Fruit fly (Drosophila melanogaster): ENCODE data around the gene ttk.

ttk gene

dm6 chr3R:31724580-31725320 lies 11.1 kb downstream of the ttk start (continued):
- TF ChIP-seq Deaf1 (tag; optimal IDR thresholded peaks at IDR 0.05) (peak; percentile 97), Dip3 (GFP tag; optimal IDR thresholded peaks at IDR 0.05) (peak; percentile 21), Bgb (GFP tag; IDR thresholded peaks at IDR 0.05; ENCODE audit: partially characterized antibody) (peak; percentile 35; the same call in 1 of the 2 replicates), Stat92E (GFP tag; optimal IDR thresholded peaks at IDR 0.05) (peak in 1 of 3 experiments; percentile 29), CG1832 (GFP tag; optimal IDR thresholded peaks at IDR 0.05) (peak; percentile 51), CG13287 (GFP tag; IDR thresholded peaks at IDR 0.05; ENCODE audit: partially characterized antibody) (peak; percentile 42)

dm6 chr3R:31725486-31726227 lies 12.0 kb downstream of the ttk start:
- TF ChIP-seq nerfin-1 (tag; optimal IDR thresholded peaks at IDR 0.05), result peak; percentile 51
- TF ChIP-seq sqz (GFP tag; optimal IDR thresholded peaks at IDR 0.05), result peak; percentile 4
- TF ChIP-seq CG1602 (GFP tag; optimal IDR thresholded peaks at IDR 0.05), result no peak
- 0 out of 3 replicates have a peak, but pooled peaks have one; percentile 28 for TF ChIP-seq Opbp (GFP tag; IDR thresholded peaks at IDR 0.05; ENCODE audit: partially characterized antibody)
- no peak for TF ChIP-seq pan (optimal IDR thresholded peaks at IDR 0.05)
- peak in 1 of 2 experiments; percentile 22 for TF ChIP-seq pan (GFP tag; optimal IDR thresholded peaks at IDR 0.05 in 1 of 2, IDR thresholded peaks at IDR 0.05 in 1 of 2)
- TF ChIP-seq CG3163 (GFP tag; optimal IDR thresholded peaks at IDR 0.05), result peak; percentile 16
- peak; percentile 79 for TF ChIP-seq ttk (GFP tag; IDR thresholded peaks at IDR 0.05)
- peak; percentile 18 for TF ChIP-seq NC2β (GFP tag; optimal IDR thresholded peaks at IDR 0.05)
- no peak for TF ChIP-seq bowl (GFP tag; IDR thresholded peaks at IDR 0.05)
- TF ChIP-seq vvl (GFP tag; IDR thresholded peaks at IDR 0.05), result no peak
- peak; percentile 64 for TF ChIP-seq chn (GFP tag; optimal IDR thresholded peaks at IDR 0.05)
- TF ChIP-seq Eip74EF (GFP tag; optimal IDR thresholded peaks at IDR 0.05), result peak in 1 of 2 experiments; percentile 2
- TF ChIP-seq CG17612 (GFP tag; IDR thresholded peaks at IDR 0.05), result no peak
- no peak for TF ChIP-seq prd (optimal IDR thresholded peaks at IDR 0.05)
- TF ChIP-seq prd (GFP tag; IDR thresholded peaks at IDR 0.05), result 0 out of 3 replicates have a peak, but pooled peaks have one; percentile 11
- TF ChIP-seq Dbx (GFP tag; IDR thresholded peaks at IDR 0.05), result no peak
- 0 out of 3 replicates have a peak, but pooled peaks have one; percentile 31 for TF ChIP-seq gce (GFP tag; IDR thresholded peaks at IDR 0.05)
- no peak for TF ChIP-seq CG2202 (tag; optimal IDR thresholded peaks at IDR 0.05)
- TF ChIP-seq CG34376 (GFP tag; optimal IDR thresholded peaks at IDR 0.05), result peak; percentile 11
- TF ChIP-seq zfh1 (GFP tag; IDR thresholded peaks at IDR 0.05), result no peak; the same call in 2 of the 3 replicates
- no peak for TF ChIP-seq odd (GFP tag; optimal IDR thresholded peaks at IDR 0.05)
- TF ChIP-seq CG4282 (GFP tag; optimal IDR thresholded peaks at IDR 0.05), result no peak
- 0 out of 2 replicates have a peak, but pooled peaks have one; percentile 5 for TF ChIP-seq Drgx (GFP tag; IDR thresholded peaks at IDR 0.05)
- TF ChIP-seq MBD-R2 (GFP tag; IDR thresholded peaks at IDR 0.05), result 0 out of 2 replicates have a peak, but pooled peaks have one; percentile 9
- no peak for TF ChIP-seq CHES-1-like (GFP tag; optimal IDR thresholded peaks at IDR 0.05)
- no peak for TF ChIP-seq CrebB (tag; optimal IDR thresholded peaks at IDR 0.05)
- no peak for TF ChIP-seq CG8290 (GFP tag; optimal IDR thresholded peaks at IDR 0.05)
- peak; percentile 9 to 34 for TF ChIP-seq CG8290 (tag; optimal IDR thresholded peaks at IDR 0.05)
- 0 out of 2 replicates have a peak, but pooled peaks have one; percentile 33 for TF ChIP-seq sens-2 (GFP tag; IDR thresholded peaks at IDR 0.05)
- TF ChIP-seq Adf1 (GFP tag; IDR thresholded peaks at IDR 0.05), result peak; percentile 86
- peak; percentile 63 for TF ChIP-seq Med (GFP tag)
- TF ChIP-seq twi (tag; optimal IDR thresholded peaks at IDR 0.05), result peak; percentile 20
- TF ChIP-seq onecut (GFP tag; IDR thresholded peaks at IDR 0.05), result peak; percentile 26; the same call in 1 of the 2 replicates
- TF ChIP-seq trem (tag; optimal IDR thresholded peaks at IDR 0.05), result no peak
- no peak for TF ChIP-seq ab (GFP tag; optimal IDR thresholded peaks at IDR 0.05)
- TF ChIP-seq CG34422 (GFP tag; IDR thresholded peaks at IDR 0.05), result no peak
- TF ChIP-seq Vsx1 (GFP tag; optimal IDR thresholded peaks at IDR 0.05), result peak; percentile 11
- no peak for TF ChIP-seq tna (GFP tag; IDR thresholded peaks at IDR 0.05; ENCODE audit: partially characterized antibody)
- no peak for TF ChIP-seq Ada2b (GFP tag; IDR thresholded peaks at IDR 0.05)

All from whole organism, embryonic.